Worm (Caenorhabditis elegans): ENCODE measurements around the gene F28H7.8.

F28H7.8 gene

ce11 chrV:10724472-10724871, 34.3 kb upstream of the F28H7.8 start:
- TF ChIP-seq snpc-4 (tag; optimal IDR thresholded peaks at IDR 0.05) (no peak), hlh-30 (tag; optimal IDR thresholded peaks at IDR 0.05; ENCODE audit: insufficient read depth) (peak; percentile 70), aha-1 (tag) (peak; percentile 89), hlh-11 (tag; optimal IDR thresholded peaks at IDR 0.05) (peak; percentile 4), ztf-11 (tag; optimal IDR thresholded peaks at IDR 0.05) (no peak), F26F4.8 (GFP tag; conservative IDR thresholded peaks at IDR 0.05) (no peak)

ce11 chrV:10725424-10725951, 33.3 kb upstream of the F28H7.8 start:
- TF ChIP-seq saeg-2 (GFP tag; IDR thresholded peaks at IDR 0.05) (no peak), zfp-3 (GFP tag; conservative IDR thresholded peaks at IDR 0.05) (no peak), lim-7 (GFP tag; IDR thresholded peaks at IDR 0.05) (no peak), hmg-1.1 (GFP tag; IDR thresholded peaks at IDR 0.05) (no peak), hlh-11 (tag; optimal IDR thresholded peaks at IDR 0.05) (peak; percentile 36), skn-1 (tag; optimal IDR thresholded peaks at IDR 0.05) (no peak), egl-43 (GFP tag; IDR thresholded peaks at IDR 0.05) (no peak), lir-3 (tag; optimal IDR thresholded peaks at IDR 0.05) (no peak), ceh-20 (GFP tag; IDR thresholded peaks at IDR 0.05) (no peak), daf-19 (GFP tag; conservative IDR thresholded peaks at IDR 0.05) (no peak), mep-1 (tag; optimal IDR thresholded peaks at IDR 0.05) (no peak), ceh-82 (tag; optimal IDR thresholded peaks at IDR 0.05) (no peak), dmd-8 (GFP tag; IDR thresholded peaks at IDR 0.05) (no peak), Y5F2A.4 (GFP tag; optimal IDR thresholded peaks at IDR 0.05) (no peak), php-3 (GFP tag; IDR thresholded peaks at IDR 0.05) (no peak), madf-5 (GFP tag; IDR thresholded peaks at IDR 0.05) (no peak), nhr-237 (tag; optimal IDR thresholded peaks at IDR 0.05) (no peak), sdz-12 (GFP tag; optimal IDR thresholded peaks at IDR 0.05) (no peak), nhr-111 (GFP tag; optimal IDR thresholded peaks at IDR 0.05) (no peak), F26F4.8 (GFP tag; conservative IDR thresholded peaks at IDR 0.05) (no peak), pqm-1 (tag; optimal IDR thresholded peaks at IDR 0.05) (no peak), ZK546.5 (tag; optimal IDR thresholded peaks at IDR 0.05) (no peak), mdl-1 (tag; optimal IDR thresholded peaks at IDR 0.05) (peak; percentile 4 to 36), spr-1 (tag; optimal IDR thresholded peaks at IDR 0.05) (no peak), mdt-29 (GFP tag; IDR thresholded peaks at IDR 0.05) (no peak), F10B5.3 (tag; optimal IDR thresholded peaks at IDR 0.05) (no peak), mxl-3 (GFP tag; optimal IDR thresholded peaks at IDR 0.05) (no peak), mes-2 (tag; optimal IDR thresholded peaks at IDR 0.05; ENCODE audit: poor library complexity, severe bottlenecking) (no peak), nhr-11 (tag; optimal IDR thresholded peaks at IDR 0.05) (no peak), daf-16 (GFP tag; optimal IDR thresholded peaks at IDR 0.05) (no peak), daf-16 (tag; optimal IDR thresholded peaks at IDR 0.05) (peak; percentile 9), dve-1 (tag; optimal IDR thresholded peaks at IDR 0.05; ENCODE audit: insufficient read depth) (peak; percentile 10), snpc-1.2 (GFP tag; IDR thresholded peaks at IDR 0.05) (no peak), unc-39 (tag; optimal IDR thresholded peaks at IDR 0.05) (no peak), T20F7.1 (GFP tag; optimal IDR thresholded peaks at IDR 0.05) (no peak), zip-11 (GFP tag; IDR thresholded peaks at IDR 0.05) (no peak), dmd-6 (GFP tag; IDR thresholded peaks at IDR 0.05) (peak; percentile 11; the same call in 1 of the 2 replicates), lin-29 (GFP tag; IDR thresholded peaks at IDR 0.05) (no peak), nhr-28 (tag; optimal IDR thresholded peaks at IDR 0.05) (peak; percentile 92), aly-2 (tag; optimal IDR thresholded peaks at IDR 0.05) (no peak), hlh-30 (tag; optimal IDR thresholded peaks at IDR 0.05; ENCODE audit: insufficient read depth) (peak; percentile 56), daf-12 (tag; optimal IDR thresholded peaks at IDR 0.05) (no peak), aha-1 (tag) (peak; percentile 56), ama-1 (optimal IDR thresholded peaks at IDR 0.05) (no peak), nhr-48 (tag; optimal IDR thresholded peaks at IDR 0.05) (no peak), nhr-42 (GFP tag; IDR thresholded peaks at IDR 0.05) (no peak), attf-4 (tag; optimal IDR thresholded peaks at IDR 0.05) (no peak), R02D3.7 (tag; optimal IDR thresholded peaks at IDR 0.05) (no peak)
